Worm (Caenorhabditis elegans): ENCODE measurements around the gene sqst-1.
A peak's percentile ranks its signal among the peaks of the same experiment; 100 is the strongest.

The sqst-1 gene

DNA sequence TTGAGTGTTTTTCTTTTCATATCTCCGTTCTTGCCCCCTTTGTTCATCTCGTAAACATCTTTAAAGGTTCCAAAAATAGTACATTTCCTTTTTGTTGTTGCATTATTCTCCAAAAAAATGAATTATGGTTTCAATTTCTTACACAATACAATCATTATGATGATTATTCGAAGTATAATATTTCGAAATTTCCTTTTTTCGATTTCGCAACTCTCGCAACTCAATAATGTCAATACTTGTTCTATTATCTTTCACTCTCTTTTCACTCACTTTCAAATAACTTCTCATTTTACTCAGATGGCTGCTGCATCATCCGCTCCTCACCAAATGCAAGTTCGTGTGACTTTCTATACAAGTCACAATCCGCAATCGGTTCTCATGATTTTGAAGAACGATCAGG lies at the start of gene sqst-1:
TSS of gene sqst-1 (plus strand) at position 298 of the 400 bp plus-strand sequence.
- TF ChIP-seq chd-7 (tag; optimal IDR thresholded peaks at IDR 0.05) = no peak
- TF ChIP-seq cebp-1 (GFP tag; IDR thresholded peaks at IDR 0.05) = peak; percentile 87
- TF ChIP-seq cebp-1 (tag; optimal IDR thresholded peaks at IDR 0.05) = peak; percentile 98
- TF ChIP-seq ccch-3 (GFP tag; optimal IDR thresholded peaks at IDR 0.05) = peak; percentile 10
- TF ChIP-seq dox-1 (GFP tag; IDR thresholded peaks at IDR 0.05) = 0 out of 2 replicates have a peak, but pooled peaks have one; percentile 9
- no peak for TF ChIP-seq F57A8.1 (GFP tag; optimal IDR thresholded peaks at IDR 0.05)
- TF ChIP-seq akir-1 (GFP tag; optimal IDR thresholded peaks at IDR 0.05) = no peak
- no peak for TF ChIP-seq madf-8 (GFP tag; conservative IDR thresholded peaks at IDR 0.05)

DNA sequence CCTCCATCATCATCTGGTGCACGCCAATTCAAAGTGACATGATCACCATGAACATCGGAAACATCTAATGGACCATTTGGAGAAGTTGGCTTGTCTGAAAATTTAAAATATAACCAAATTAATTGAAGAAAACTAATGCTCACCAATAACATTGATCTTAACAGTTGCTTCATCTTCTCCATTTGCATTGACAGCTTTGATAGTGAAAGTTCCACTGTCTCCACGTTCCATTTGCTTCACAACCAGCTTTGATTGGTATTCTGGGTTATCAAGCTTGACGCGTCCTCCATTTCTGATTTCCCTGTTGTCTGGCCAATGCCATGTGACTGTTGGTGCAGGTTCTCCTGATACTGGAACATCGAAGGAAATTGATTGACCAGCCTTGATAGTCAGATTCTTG lies 47.7 kb upstream of the sqst-1 start:
- TF ChIP-seq pbrm-1 (GFP tag; IDR thresholded peaks at IDR 0.05) (no peak), F37B4.10 (GFP tag; IDR thresholded peaks at IDR 0.05) (no peak)

DNA sequence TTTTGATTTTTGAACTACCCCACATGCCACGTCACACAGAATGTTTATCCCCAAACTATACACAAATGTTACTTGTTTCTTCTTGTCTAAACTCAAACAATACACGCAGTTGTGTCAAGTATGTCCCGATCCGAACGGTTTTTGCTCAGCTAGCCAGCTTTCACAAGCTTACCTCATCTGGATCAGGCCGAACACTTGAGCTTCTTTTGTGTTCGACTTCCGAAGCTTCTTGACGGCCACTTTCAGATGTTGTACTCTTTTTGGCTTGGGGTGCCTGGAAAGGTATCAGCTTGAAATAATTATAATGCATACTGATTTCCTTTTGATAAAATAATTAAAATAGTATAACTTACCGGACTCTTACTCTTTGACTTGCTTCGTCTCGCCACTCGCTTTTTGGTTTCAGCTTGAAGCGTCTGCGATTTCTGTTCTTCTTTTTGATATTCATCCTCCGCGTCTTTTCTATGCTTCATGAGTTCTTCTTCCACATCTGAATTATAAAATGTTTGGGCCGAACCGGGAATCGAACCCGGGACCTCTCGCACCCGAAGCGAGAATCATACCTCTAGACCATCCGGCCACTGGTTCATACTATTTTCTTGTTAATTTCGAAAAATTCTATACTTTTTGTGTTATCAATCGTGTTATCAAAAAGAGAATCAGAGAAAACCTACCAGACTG lies 28.9 kb upstream of the sqst-1 start:
- TF ChIP-seq attf-3 (GFP tag; conservative IDR thresholded peaks at IDR 0.05) = no peak
- TF ChIP-seq snpc-3.4 (tag; optimal IDR thresholded peaks at IDR 0.05) = peak; percentile 39
- TF ChIP-seq T07F8.4 (tag; optimal IDR thresholded peaks at IDR 0.05) = peak; percentile 18
- TF ChIP-seq tbp1 (GFP tag; optimal IDR thresholded peaks at IDR 0.05) = peak; percentile 84
- TF ChIP-seq hrde-1 (tag; optimal IDR thresholded peaks at IDR 0.05; ENCODE audit: borderline replicate concordance) = peak; percentile 52
- TF ChIP-seq rec-8 (tag; optimal IDR thresholded peaks at IDR 0.05) = peak; percentile 57 to 80
- peak; percentile 38 for TF ChIP-seq F23B12.7 (tag; optimal IDR thresholded peaks at IDR 0.05; ENCODE audit: insufficient read depth)
- no peak for TF ChIP-seq atf-7 (tag; optimal IDR thresholded peaks at IDR 0.05)
- TF ChIP-seq rcor-1 (GFP tag; IDR thresholded peaks at IDR 0.05) = no peak
- TF ChIP-seq hlh-12 (tag; optimal IDR thresholded peaks at IDR 0.05) = peak; percentile 36
- TF ChIP-seq ceh-91 (GFP tag; IDR thresholded peaks at IDR 0.05) = no peak
- TF ChIP-seq let-607 (tag; optimal IDR thresholded peaks at IDR 0.05) = peak in 1 of 2 experiments; percentile 49
- TF ChIP-seq chd-7 (tag; optimal IDR thresholded peaks at IDR 0.05) = peak; percentile 32
- peak; percentile 30 for TF ChIP-seq F57A8.1 (GFP tag; optimal IDR thresholded peaks at IDR 0.05)
- no peak for TF ChIP-seq madf-3 (GFP tag; IDR thresholded peaks at IDR 0.05)
- peak; percentile 37 for TF ChIP-seq snpc-4 (GFP tag; optimal IDR thresholded peaks at IDR 0.05)
- peak in 3 of 4 experiments; percentile 14 to 70 (median 37) for TF ChIP-seq snpc-4 (tag; optimal IDR thresholded peaks at IDR 0.05)
- TF ChIP-seq akir-1 (GFP tag; optimal IDR thresholded peaks at IDR 0.05) = no peak
- peak; percentile 49 for TF ChIP-seq ztf-18 (tag; optimal IDR thresholded peaks at IDR 0.05)
- TF ChIP-seq F57C9.4 (tag; optimal IDR thresholded peaks at IDR 0.05) = no peak
- TF ChIP-seq lin-54 (GFP tag; optimal IDR thresholded peaks at IDR 0.05) = peak; percentile 57
- TF ChIP-seq rpc-1 (optimal IDR thresholded peaks at IDR 0.05) = peak; percentile 60
- TF ChIP-seq rpc-1 (tag; optimal IDR thresholded peaks at IDR 0.05) = peak; percentile 88
- peak; percentile 63 for TF ChIP-seq B0261.1 (tag; optimal IDR thresholded peaks at IDR 0.05)
- TF ChIP-seq madf-6 (GFP tag; IDR thresholded peaks at IDR 0.05) = peak; percentile 61
- TF ChIP-seq nhr-90 (tag; optimal IDR thresholded peaks at IDR 0.05) = peak; percentile 67
- TF ChIP-seq cebp-2 (GFP tag; IDR thresholded peaks at IDR 0.05) = peak; percentile 89; the same call in 1 of the 2 replicates
- TF ChIP-seq F55B11.4 (tag; optimal IDR thresholded peaks at IDR 0.05; ENCODE audit: borderline replicate concordance, insufficient read depth) = no peak
- peak; percentile 48; the same call in 1 of the 2 replicates for TF ChIP-seq dox-1 (GFP tag; IDR thresholded peaks at IDR 0.05)
- TF ChIP-seq lsl-1 (GFP tag; optimal IDR thresholded peaks at IDR 0.05) = peak; percentile 40
- TF ChIP-seq egl-44 (GFP tag; IDR thresholded peaks at IDR 0.05) = peak; percentile 44; the same call in 1 of the 2 replicates
- TF ChIP-seq die-1 (tag; optimal IDR thresholded peaks at IDR 0.05) = peak; percentile 62
- peak; percentile 80 for TF ChIP-seq lin-26 (GFP tag; IDR thresholded peaks at IDR 0.05)
- TF ChIP-seq aptf-3 (GFP tag; IDR thresholded peaks at IDR 0.05) = no peak
- no peak for TF ChIP-seq let-526 (GFP tag; IDR thresholded peaks at IDR 0.05)
- 0 out of 2 replicates have a peak, but pooled peaks have one; percentile 37 for TF ChIP-seq egl-18 (GFP tag; IDR thresholded peaks at IDR 0.05)
- TF ChIP-seq him-1 (tag; optimal IDR thresholded peaks at IDR 0.05) = peak; percentile 69
- 0 out of 2 replicates have a peak, but pooled peaks have one; percentile 18 for TF ChIP-seq pbrm-1 (GFP tag; IDR thresholded peaks at IDR 0.05)
